Worm (Caenorhabditis elegans): Measurements from ENCODE around the gene M151.7.

M151.7 gene

DNA sequence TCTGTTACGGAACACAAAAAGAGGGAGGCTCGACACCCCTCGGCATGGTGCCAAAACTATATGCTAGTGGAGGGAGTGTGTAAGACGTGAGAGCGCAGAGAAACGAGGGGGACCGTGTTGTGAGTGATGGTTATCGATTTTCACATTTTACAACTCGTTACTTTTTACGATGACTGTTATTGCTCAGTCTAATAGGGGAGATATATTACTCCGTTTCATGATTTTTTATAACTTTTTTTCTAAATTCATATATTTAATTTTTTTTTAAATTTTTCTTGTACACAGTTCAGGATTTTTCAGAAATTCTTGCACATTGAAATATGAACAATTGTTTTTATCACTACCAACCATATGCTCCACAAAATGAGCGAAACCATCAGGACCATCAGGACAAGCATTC, 33.3 kb downstream of the M151.7 start, which contains the start of gene F19B10.5:
TSS of gene F19B10.5 (plus strand) at position 301 of the 400 bp plus-strand sequence.
- TF ChIP-seq sma-3 (GFP tag; optimal IDR thresholded peaks at IDR 0.05) (no peak), nhr-21 (tag; optimal IDR thresholded peaks at IDR 0.05) (no peak), Y55F3AM.14 (GFP tag; optimal IDR thresholded peaks at IDR 0.05) (no peak), sma-9 (GFP tag; optimal IDR thresholded peaks at IDR 0.05) (no peak), sma-9 (tag; optimal IDR thresholded peaks at IDR 0.05) (no peak), unc-62 (GFP tag; optimal IDR thresholded peaks at IDR 0.05) (no peak), lsy-2 (tag; optimal IDR thresholded peaks at IDR 0.05) (no peak), peb-1 (tag; optimal IDR thresholded peaks at IDR 0.05) (no peak), sem-4 (tag; optimal IDR thresholded peaks at IDR 0.05) (no peak), ZK546.5 (tag; optimal IDR thresholded peaks at IDR 0.05) (no peak), unc-55 (GFP tag; optimal IDR thresholded peaks at IDR 0.05) (no peak)

DNA sequence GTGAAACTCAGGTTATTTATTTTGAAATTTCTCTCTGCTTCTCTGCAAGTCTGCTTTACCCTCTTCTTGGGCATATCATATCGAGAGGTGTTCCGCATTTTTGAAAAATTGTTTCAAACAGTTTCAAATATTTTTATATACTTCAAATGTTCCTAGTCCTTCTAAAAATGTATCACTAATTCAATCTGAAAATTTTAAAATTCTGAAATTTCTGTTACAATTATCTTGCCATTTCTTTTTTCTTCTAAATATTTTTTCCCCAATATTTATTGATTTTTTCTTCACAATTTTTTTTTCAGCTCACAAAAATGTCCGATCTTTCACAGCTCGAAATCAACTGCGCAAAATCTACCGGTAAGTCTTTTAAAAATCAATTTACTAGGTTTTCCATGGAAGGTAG, 37.7 kb downstream of the M151.7 start, which contains the start of gene F19B10.4:
TSS of gene F19B10.4 (plus strand) at position 301 of the 400 bp plus-strand sequence.
- no peak for TF ChIP-seq unc-39 (tag; optimal IDR thresholded peaks at IDR 0.05)
- no peak for TF ChIP-seq lin-13 (GFP tag; optimal IDR thresholded peaks at IDR 0.05)
- no peak for TF ChIP-seq zag-1 (tag; optimal IDR thresholded peaks at IDR 0.05)
- no peak for TF ChIP-seq lsy-2 (tag; optimal IDR thresholded peaks at IDR 0.05)
- no peak for TF ChIP-seq nhr-10 (tag; optimal IDR thresholded peaks at IDR 0.05)
- TF ChIP-seq nhr-23 (tag; optimal IDR thresholded peaks at IDR 0.05): no peak
- no peak for TF ChIP-seq peb-1 (tag; optimal IDR thresholded peaks at IDR 0.05)
- TF ChIP-seq Y55F3AM.14 (GFP tag; optimal IDR thresholded peaks at IDR 0.05): no peak
- no peak for TF ChIP-seq sma-3 (GFP tag; optimal IDR thresholded peaks at IDR 0.05)
- TF ChIP-seq nhr-12 (tag; optimal IDR thresholded peaks at IDR 0.05): no peak

DNA sequence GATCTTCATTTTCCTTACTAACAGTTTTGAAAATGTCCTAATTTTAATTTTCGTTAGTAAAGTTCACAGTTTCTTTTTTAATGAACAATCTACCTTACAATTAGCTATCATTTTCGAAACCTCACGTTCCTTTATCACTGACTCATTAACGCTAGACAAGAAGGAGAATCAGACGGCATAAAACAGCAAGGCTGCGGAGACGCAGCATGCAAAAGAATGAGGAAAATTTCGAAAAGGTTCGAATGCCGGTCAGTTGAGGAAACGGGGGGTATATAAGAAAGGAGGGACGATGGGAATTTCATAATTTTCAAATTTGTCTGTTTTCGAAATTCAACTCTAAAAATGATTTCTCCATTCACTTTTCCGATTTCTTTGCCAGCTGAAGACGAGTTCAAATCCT, 39.8 kb downstream of the M151.7 start, which contains the start of gene F19B10.13:
TSS of gene F19B10.13 (plus strand) at position 343 of the 400 bp plus-strand sequence.
- TF ChIP-seq nhr-25 (tag; optimal IDR thresholded peaks at IDR 0.05) (no peak), lin-11 (tag; optimal IDR thresholded peaks at IDR 0.05) (no peak), ama-1 (optimal IDR thresholded peaks at IDR 0.05) (no peak), unc-55 (GFP tag; optimal IDR thresholded peaks at IDR 0.05) (peak; percentile 53), fos-1 (tag; optimal IDR thresholded peaks at IDR 0.05) (peak; percentile 95), nhr-129 (tag; optimal IDR thresholded peaks at IDR 0.05) (no peak), ztf-4 (tag; optimal IDR thresholded peaks at IDR 0.05) (no peak), elt-3 (tag; optimal IDR thresholded peaks at IDR 0.05) (no peak), nhr-237 (tag; optimal IDR thresholded peaks at IDR 0.05) (no peak), zag-1 (tag; optimal IDR thresholded peaks at IDR 0.05) (no peak), R02D3.7 (tag; optimal IDR thresholded peaks at IDR 0.05) (no peak), C34F6.9 (tag; optimal IDR thresholded peaks at IDR 0.05) (peak; percentile 84), gmeb-1 (tag; optimal IDR thresholded peaks at IDR 0.05) (peak; percentile 17)

DNA sequence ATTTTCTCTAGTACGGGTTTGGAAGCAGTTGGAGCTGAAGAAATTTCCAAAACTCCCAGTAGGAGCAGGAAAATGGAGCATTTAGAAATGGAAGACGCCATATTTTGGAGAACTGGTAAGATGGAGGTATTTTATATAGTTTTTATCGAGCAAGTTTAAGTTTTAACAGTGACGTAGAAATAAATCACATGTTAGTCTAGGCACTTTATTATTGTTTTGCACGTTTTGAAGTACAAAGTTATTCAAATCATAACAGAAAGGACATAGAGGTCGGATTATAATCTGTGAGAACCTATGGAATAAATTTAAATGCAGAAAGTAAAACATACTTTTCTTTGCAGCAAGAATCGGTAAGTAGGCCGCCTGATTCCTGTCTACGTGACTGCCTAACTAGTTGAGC, 41.7 kb downstream of the M151.7 start, which contains the start of gene F19B10.6:
TSS of gene F19B10.6 (minus strand) at position 101 of the 400 bp plus-strand sequence.
- no peak for TF ChIP-seq F13H6.1 (tag; optimal IDR thresholded peaks at IDR 0.05)
- no peak for TF ChIP-seq skn-1 (tag; optimal IDR thresholded peaks at IDR 0.05)
- no peak for TF ChIP-seq C34F6.9 (tag; optimal IDR thresholded peaks at IDR 0.05)
- TF ChIP-seq elt-3 (tag; optimal IDR thresholded peaks at IDR 0.05): no peak
- no peak for TF ChIP-seq mdl-1 (tag; optimal IDR thresholded peaks at IDR 0.05)
- no peak for TF ChIP-seq unc-39 (tag; optimal IDR thresholded peaks at IDR 0.05)
- no peak for TF ChIP-seq ztf-11 (tag; optimal IDR thresholded peaks at IDR 0.05)
- TF ChIP-seq zag-1 (tag; optimal IDR thresholded peaks at IDR 0.05): no peak

DNA sequence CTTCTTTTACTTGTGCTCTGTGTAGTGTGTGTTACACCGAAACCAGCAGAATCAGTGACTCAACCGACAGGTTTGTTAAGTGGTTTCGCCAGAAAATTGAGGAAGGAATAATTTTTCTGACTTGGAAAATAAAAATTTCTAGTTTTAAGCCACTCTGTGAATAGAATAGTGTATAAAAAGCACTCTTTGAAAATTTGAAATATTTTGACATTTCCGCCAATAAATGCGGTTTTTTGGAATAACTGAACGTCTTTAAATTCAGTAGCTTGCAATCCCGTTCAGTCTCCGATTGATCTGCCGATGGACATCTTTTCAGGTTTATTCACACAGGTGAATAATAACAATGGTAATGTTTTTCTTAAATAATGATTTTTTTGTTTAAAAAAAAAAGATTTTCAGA, 42.4 kb downstream of the M151.7 start, which contains the start of gene F19B10.3:
TSS of gene F19B10.3 (plus strand) at position 301 of the 400 bp plus-strand sequence.
- TF ChIP-seq lin-11 (tag; optimal IDR thresholded peaks at IDR 0.05): no peak
- no peak for TF ChIP-seq ama-1 (optimal IDR thresholded peaks at IDR 0.05)
- TF ChIP-seq nhr-77 (tag; optimal IDR thresholded peaks at IDR 0.05): no peak
- TF ChIP-seq nhr-10 (tag; optimal IDR thresholded peaks at IDR 0.05): no peak
- no peak for TF ChIP-seq elt-3 (tag; optimal IDR thresholded peaks at IDR 0.05)
- no peak for TF ChIP-seq gmeb-1 (tag; optimal IDR thresholded peaks at IDR 0.05)
- no peak for TF ChIP-seq unc-39 (tag; optimal IDR thresholded peaks at IDR 0.05)
- TF ChIP-seq aly-2 (tag; optimal IDR thresholded peaks at IDR 0.05): no peak
- TF ChIP-seq nhr-237 (tag; optimal IDR thresholded peaks at IDR 0.05): no peak
- TF ChIP-seq nhr-129 (tag; optimal IDR thresholded peaks at IDR 0.05): no peak
- TF ChIP-seq sem-4 (tag; optimal IDR thresholded peaks at IDR 0.05): no peak
- TF ChIP-seq nhr-23 (tag; optimal IDR thresholded peaks at IDR 0.05): no peak

All from whole organism, L2 larva.